Worm (Caenorhabditis elegans) whole organism, young adult: ENCODE measurements around the gene gut-2.

ENCODE experiments used
- ceh-100 ChIP-seq: fragments of 200-800 bp; sonication (Bioruptor generic); IDR thresholded peaks from 2 replicates; pipeline ENCODE4 v1.3.6; 2022; ENCODE audit warnings: missing genetic modification reagents, missing genetic modification characterization, missing compliant biosample characterization
- chd-7 ChIP-seq: sonication (generic microtip); optimal IDR thresholded peaks from 2 replicates; lab custom pipeline; 2016; ENCODE audit warnings: mild to moderate bottlenecking, missing genetic modification characterization, moderate library complexity, missing compliant biosample characterization
- lin-35 ChIP-seq, 3 experiments: fragments of 150-350 bp in 2 of 3; sonication (generic microtip) in 1 of 3; optimal IDR thresholded peaks; 2 replicates each; lab custom pipeline; 2014 to 2018; ENCODE audit warnings: missing biosample characterization in 3 of 3, missing genetic modification characterization in 3 of 3, missing genetic modification reagents in 3 of 3
- unc-130 ChIP-seq: sonication (generic microtip); optimal IDR thresholded peaks from 2 replicates; lab custom pipeline; 2016; ENCODE audit warnings: missing genetic modification reagents, missing genetic modification characterization, missing compliant biosample characterization
- ztf-28 ChIP-seq: fragments of 200-800 bp; sonication (Bioruptor generic); IDR thresholded peaks from 2 replicates; pipeline ENCODE4 v1.3.6; 2022; ENCODE audit warnings: missing genetic modification reagents, missing genetic modification characterization, missing compliant biosample characterization

gut-2 gene

DNA sequence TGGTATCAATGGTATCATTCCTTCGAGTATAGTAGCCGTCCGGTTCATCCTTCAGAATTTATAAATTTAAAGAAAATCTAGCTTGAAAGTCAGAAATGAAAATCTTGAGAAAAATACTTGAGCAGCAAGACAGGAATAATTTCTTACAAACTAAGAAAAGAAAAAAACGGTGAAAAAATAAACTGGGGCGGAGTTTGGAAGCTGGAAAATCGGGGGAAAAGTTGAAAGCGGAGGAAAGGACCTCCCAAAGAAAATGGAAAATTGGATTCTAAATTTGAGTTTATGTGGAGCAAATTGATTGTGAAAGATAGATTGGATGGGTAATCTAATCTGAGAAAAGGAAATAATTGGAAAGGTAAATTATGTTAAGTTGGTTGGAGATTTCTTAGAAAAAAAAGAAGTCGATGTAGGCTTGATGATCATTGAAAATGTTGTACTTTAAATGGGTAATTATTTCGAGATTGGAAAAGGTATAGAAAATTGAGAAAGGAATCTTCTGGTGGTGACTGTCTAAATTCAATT is 38.6 kb downstream of the gut-2 start, which contains the start of gene frpr-5:
frpr-5 (minus strand) TSS at position 51 of the 522 bp plus-strand sequence.
- TF ChIP-seq unc-130 (GFP tag; lab: Kevin White, UChicago) (no peak), ztf-28 (GFP tag; lab: Robert Waterston, UW) (no peak), lin-35 (GFP tag; optimal IDR thresholded peaks at IDR 0.05; lab: Kevin White, UChicago) (no peak), chd-7 (tag; lab: Kevin White, UChicago) (no peak), ceh-100 (GFP tag; lab: Robert Waterston, UW) (no peak)
